Fruit fly (Drosophila melanogaster): Measurements from ENCODE around the gene CG7246.

Gene CG7246

dm6 chrX:9060078-9060477, 20.8 kb downstream of the CG7246 start (continued):
- no peak for TF ChIP-seq shn (GFP tag; optimal IDR thresholded peaks at IDR 0.05)
- peak; percentile 75 for TF ChIP-seq CG14441 (GFP tag; IDR thresholded peaks at IDR 0.05)
- TF ChIP-seq Med (GFP tag), result peak; percentile 89
- no peak for TF ChIP-seq exex (tag; optimal IDR thresholded peaks at IDR 0.05)
- peak; percentile 82 for TF ChIP-seq grau (tag; optimal IDR thresholded peaks at IDR 0.05)
- TF ChIP-seq repo (GFP tag; optimal IDR thresholded peaks at IDR 0.05), result peak; percentile 24
- TF ChIP-seq pnt (GFP tag; optimal IDR thresholded peaks at IDR 0.05), result peak; percentile 48
- no peak for TF ChIP-seq insv (GFP tag; optimal IDR thresholded peaks at IDR 0.05)
- TF ChIP-seq CG4360 (GFP tag; IDR thresholded peaks at IDR 0.05), result no peak
- TF ChIP-seq CG10543 (GFP tag; optimal IDR thresholded peaks at IDR 0.05), result no peak
- TF ChIP-seq Bdp1 (GFP tag; optimal IDR thresholded peaks at IDR 0.05), result no peak
- no peak for TF ChIP-seq pfk (GFP tag; optimal IDR thresholded peaks at IDR 0.05)
- no peak for TF ChIP-seq gfzf (GFP tag; optimal IDR thresholded peaks at IDR 0.05)
- no peak for TF ChIP-seq Dll (GFP tag; IDR thresholded peaks at IDR 0.05; ENCODE audit: partially characterized antibody)
- no peak for TF ChIP-seq CG13287 (GFP tag; IDR thresholded peaks at IDR 0.05; ENCODE audit: partially characterized antibody)
- TF ChIP-seq Fer3 (tag; optimal IDR thresholded peaks at IDR 0.05), result peak; percentile 77
- peak; percentile 89 for TF ChIP-seq unpg (GFP tag; optimal IDR thresholded peaks at IDR 0.05)
- TF ChIP-seq zen2 (GFP tag; IDR thresholded peaks at IDR 0.05; ENCODE audit: partially characterized antibody), result no peak
- TF ChIP-seq CG12071 (GFP tag; optimal IDR thresholded peaks at IDR 0.05), result peak; percentile 75
- no peak for TF ChIP-seq Bgb (GFP tag; IDR thresholded peaks at IDR 0.05; ENCODE audit: partially characterized antibody)
- TF ChIP-seq CG11723 (GFP tag; optimal IDR thresholded peaks at IDR 0.05), result peak; percentile 42
- peak; percentile 80 for TF ChIP-seq CG13296 (GFP tag; optimal IDR thresholded peaks at IDR 0.05)
- no peak for TF ChIP-seq CG16779 (GFP tag; IDR thresholded peaks at IDR 0.05)
- no peak for TF ChIP-seq CG4282 (GFP tag; optimal IDR thresholded peaks at IDR 0.05)
- TF ChIP-seq unc-4 (GFP tag; IDR thresholded peaks at IDR 0.05; ENCODE audit: partially characterized antibody), result no peak
- peak; percentile 74 for TF ChIP-seq Rfx (GFP tag; IDR thresholded peaks at IDR 0.05)
- TF ChIP-seq CG2678 (tag; optimal IDR thresholded peaks at IDR 0.05), result peak; percentile 87
- peak; percentile 81 for TF ChIP-seq CG10366 (GFP tag; IDR thresholded peaks at IDR 0.05)
- TF ChIP-seq ems (GFP tag; optimal IDR thresholded peaks at IDR 0.05), result peak; percentile 61
- no peak for TF ChIP-seq CG6175 (GFP tag; IDR thresholded peaks at IDR 0.05)
- no peak for TF ChIP-seq CG9797 (GFP tag; optimal IDR thresholded peaks at IDR 0.05)
- no peak for TF ChIP-seq CG6683 (GFP tag; optimal IDR thresholded peaks at IDR 0.05)
- TF ChIP-seq CG4730 (GFP tag; IDR thresholded peaks at IDR 0.05), result peak; percentile 43; the same call in 1 of the 2 replicates
- peak; percentile 59 for TF ChIP-seq nerfin-1 (tag; optimal IDR thresholded peaks at IDR 0.05)
- TF ChIP-seq CG1792 (GFP tag; optimal IDR thresholded peaks at IDR 0.05), result peak; percentile 11
- TF ChIP-seq Ravus (GFP tag; IDR thresholded peaks at IDR 0.05), result no peak
- no peak for TF ChIP-seq Sry-δ (GFP tag; optimal IDR thresholded peaks at IDR 0.05)
- TF ChIP-seq fd64A (GFP tag; optimal IDR thresholded peaks at IDR 0.05), result peak; percentile 38
- TF ChIP-seq Oaz (GFP tag; IDR thresholded peaks at IDR 0.05), result peak; percentile 64; the same call in 1 of the 2 replicates
- TF ChIP-seq Hmx (GFP tag; optimal IDR thresholded peaks at IDR 0.05), result no peak
- TF ChIP-seq NC2α (GFP tag; optimal IDR thresholded peaks at IDR 0.05), result peak; percentile 10
- TF ChIP-seq Mrtf (GFP tag; IDR thresholded peaks at IDR 0.05), result peak; percentile 53; the same call in 1 of the 3 replicates
- peak; percentile 24 for TF ChIP-seq CG10274 (GFP tag; optimal IDR thresholded peaks at IDR 0.05)
- no peak for TF ChIP-seq Scr (GFP tag; IDR thresholded peaks at IDR 0.05; ENCODE audit: partially characterized antibody)
- TF ChIP-seq MESR4 (GFP tag; optimal IDR thresholded peaks at IDR 0.05), result peak; percentile 16
- peak; percentile 55 for TF ChIP-seq Hsf (GFP tag; optimal IDR thresholded peaks at IDR 0.05)
- peak; percentile 33; the same call in 1 of the 2 replicates for TF ChIP-seq CG7372 (GFP tag; IDR thresholded peaks at IDR 0.05)
- no peak for TF ChIP-seq slou (GFP tag; optimal IDR thresholded peaks at IDR 0.05)
- TF ChIP-seq Dip3 (GFP tag; optimal IDR thresholded peaks at IDR 0.05), result peak; percentile 37
- peak; percentile 72 for TF ChIP-seq D19A (tag; optimal IDR thresholded peaks at IDR 0.05)
- TF ChIP-seq E2f1 (GFP tag; IDR thresholded peaks at IDR 0.05), result peak; percentile 70
